Worm (Caenorhabditis elegans): ENCODE measurements around the gene F46F5.7.

ce11 chrII:783532-783931, 36.9 kb downstream of the F46F5.7 start, which contains the start of gene Y39F10A.6:
- TF ChIP-seq nhr-90 (tag; optimal IDR thresholded peaks at IDR 0.05) (no peak), madf-3 (GFP tag; IDR thresholded peaks at IDR 0.05) (no peak), madf-8 (GFP tag; conservative IDR thresholded peaks at IDR 0.05) (no peak), bed-2 (GFP tag; IDR thresholded peaks at IDR 0.05) (no peak), nfya-1 (tag; optimal IDR thresholded peaks at IDR 0.05; ENCODE audit: borderline replicate concordance, insufficient read depth) (no peak), ets-4 (GFP tag; optimal IDR thresholded peaks at IDR 0.05) (no peak), ceh-100 (GFP tag; IDR thresholded peaks at IDR 0.05) (no peak), ceh-40 (GFP tag; IDR thresholded peaks at IDR 0.05) (no peak), F22D6.2 (tag; optimal IDR thresholded peaks at IDR 0.05) (no peak), F57C9.4 (tag; optimal IDR thresholded peaks at IDR 0.05) (no peak)

All from whole organism, young adult.